Fruit fly (Drosophila melanogaster): ENCODE results near the gene Dad.

The Dad gene

DNA sequence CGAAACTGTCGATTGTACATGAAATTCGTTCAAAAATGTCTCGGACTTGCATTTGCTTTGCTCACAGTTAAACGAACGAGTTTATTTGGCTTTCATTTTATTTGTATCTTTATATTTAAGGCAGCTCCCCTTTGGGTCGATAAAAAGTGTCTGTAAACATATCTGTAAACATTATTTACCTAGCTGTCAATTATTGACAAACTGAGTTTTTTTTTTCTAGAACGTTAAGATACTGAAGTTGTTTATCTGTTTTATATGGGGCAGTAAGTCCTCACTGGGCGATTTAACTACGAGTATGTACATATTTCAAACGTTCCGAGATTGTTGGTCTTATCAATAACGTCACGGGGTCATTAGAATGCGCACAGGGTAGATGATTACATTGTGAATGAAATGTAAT lies 61.9 kb downstream of the Dad start (continued):
- TF ChIP-seq CG3847 (GFP tag; IDR thresholded peaks at IDR 0.05) (no peak), gfzf (GFP tag; optimal IDR thresholded peaks at IDR 0.05) (no peak), CG34376 (GFP tag; optimal IDR thresholded peaks at IDR 0.05) (peak; percentile 43), disco-r (GFP tag; optimal IDR thresholded peaks at IDR 0.05) (no peak), kah (GFP tag; optimal IDR thresholded peaks at IDR 0.05) (no peak), CG5180 (GFP tag; optimal IDR thresholded peaks at IDR 0.05) (no peak), CG3065 (GFP tag; optimal IDR thresholded peaks at IDR 0.05) (no peak), cwo (GFP tag; optimal IDR thresholded peaks at IDR 0.05) (no peak), pho (GFP tag; optimal IDR thresholded peaks at IDR 0.05) (no peak), Neu2 (GFP tag; optimal IDR thresholded peaks at IDR 0.05; ENCODE audit: borderline replicate concordance) (no peak), ro (GFP tag; IDR thresholded peaks at IDR 0.05) (no peak), cad (GFP tag; optimal IDR thresholded peaks at IDR 0.05) (no peak), gcm (GFP tag; optimal IDR thresholded peaks at IDR 0.05) (peak; percentile 58), mirr (GFP tag; optimal IDR thresholded peaks at IDR 0.05) (peak; percentile 52), Mes4 (GFP tag; optimal IDR thresholded peaks at IDR 0.05) (no peak), gt (GFP tag; IDR thresholded peaks at IDR 0.05) (no peak), CG8359 (GFP tag; optimal IDR thresholded peaks at IDR 0.05; ENCODE audit: borderline replicate concordance) (no peak)

DNA sequence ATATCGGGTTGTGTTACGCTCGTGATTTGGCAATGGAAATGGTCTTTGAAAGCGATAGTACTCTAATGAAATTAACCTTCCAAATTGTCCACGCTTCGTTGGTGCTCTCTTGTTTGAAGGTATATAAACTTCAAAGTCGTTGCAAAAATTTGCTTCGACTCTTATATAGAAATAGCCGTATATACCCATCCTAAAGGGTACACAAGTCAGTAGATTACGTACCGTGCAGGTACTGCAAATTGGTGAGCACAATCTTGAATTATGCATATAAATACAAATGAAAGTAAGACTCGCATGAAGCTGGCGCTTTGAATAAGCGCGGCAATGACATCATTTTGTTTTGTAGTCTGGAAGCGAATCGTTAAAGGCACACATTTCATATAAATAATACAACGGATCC lies 62.4 kb downstream of the Dad start:
- TF ChIP-seq lbe (GFP tag; optimal IDR thresholded peaks at IDR 0.05) (peak; percentile 3), CG8944 (GFP tag; optimal IDR thresholded peaks at IDR 0.05) (no peak), lmd (GFP tag; IDR thresholded peaks at IDR 0.05) (0 out of 2 replicates have a peak, but pooled peaks have one; percentile 21)

DNA sequence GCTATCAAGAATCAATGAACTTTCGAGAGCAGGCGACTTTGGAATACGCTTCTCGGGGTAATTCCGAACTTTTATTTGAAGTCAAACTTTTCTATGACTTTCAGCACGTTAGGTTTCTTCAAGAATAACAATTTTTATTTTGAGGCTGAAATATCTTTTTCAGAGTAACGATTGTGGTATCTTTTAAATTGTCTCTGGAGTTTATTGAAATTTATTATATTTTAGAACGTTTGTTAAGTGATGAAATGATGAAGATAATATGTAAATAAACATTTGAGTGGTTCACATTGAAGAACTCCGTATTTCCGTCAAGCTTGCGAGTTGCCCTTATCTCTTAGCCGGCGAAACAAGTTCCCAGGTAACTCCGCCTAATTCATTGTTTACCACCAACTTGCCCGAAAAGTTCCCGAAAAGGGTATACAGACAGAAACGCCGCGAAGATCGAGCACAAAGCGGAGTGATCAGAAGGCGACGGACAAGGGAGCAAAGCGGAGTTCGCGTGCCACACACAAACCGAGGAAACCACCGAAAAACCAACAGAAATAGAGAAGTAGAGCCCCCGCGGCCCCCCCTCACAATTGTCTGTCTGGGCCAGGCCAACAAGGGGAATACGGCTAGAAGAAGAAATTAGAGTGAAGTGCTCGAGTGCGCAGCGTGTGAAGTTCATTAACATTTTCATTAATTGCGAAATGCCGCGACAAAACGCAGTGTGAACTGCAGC lies 64.0 kb downstream of the Dad start:
- TF ChIP-seq cato (GFP tag; optimal IDR thresholded peaks at IDR 0.05; ENCODE audit: borderline replicate concordance), result no peak
- no peak for TF ChIP-seq CG4820 (GFP tag; optimal IDR thresholded peaks at IDR 0.05)
- no peak for TF ChIP-seq esg (GFP tag; conservative IDR thresholded peaks at IDR 0.05)
- TF ChIP-seq Stat92E (GFP tag; optimal IDR thresholded peaks at IDR 0.05), result peak in 1 of 3 experiments; percentile 48
- TF ChIP-seq CG15479 (GFP tag; optimal IDR thresholded peaks at IDR 0.05), result no peak
- TF ChIP-seq psq (GFP tag; optimal IDR thresholded peaks at IDR 0.05), result peak; percentile 80
- TF ChIP-seq Gug (GFP tag; IDR thresholded peaks at IDR 0.05), result no peak
- no peak for TF ChIP-seq CG11398 (GFP tag; optimal IDR thresholded peaks at IDR 0.05)
- TF ChIP-seq CG42726 (GFP tag; IDR thresholded peaks at IDR 0.05; ENCODE audit: partially characterized antibody), result no peak
- TF ChIP-seq dysf (GFP tag; IDR thresholded peaks at IDR 0.05), result no peak
- 0 out of 3 replicates have a peak, but pooled peaks have one; percentile 5 for TF ChIP-seq CG3726 (GFP tag; IDR thresholded peaks at IDR 0.05)
- TF ChIP-seq CG12769 (tag; optimal IDR thresholded peaks at IDR 0.05), result peak; percentile 7
- no peak for TF ChIP-seq CG16863 (GFP tag; optimal IDR thresholded peaks at IDR 0.05)
- peak; percentile 29 for TF ChIP-seq az2 (GFP tag; optimal IDR thresholded peaks at IDR 0.05)
- no peak for TF ChIP-seq Dfd (GFP tag; optimal IDR thresholded peaks at IDR 0.05)
- TF ChIP-seq CG32532 (GFP tag; IDR thresholded peaks at IDR 0.05), result no peak
- TF ChIP-seq tll (GFP tag; optimal IDR thresholded peaks at IDR 0.05), result no peak
- TF ChIP-seq run (tag; optimal IDR thresholded peaks at IDR 0.05), result no peak
- no peak for TF ChIP-seq CG10462 (GFP tag; optimal IDR thresholded peaks at IDR 0.05)
- no peak for TF ChIP-seq kah (GFP tag; optimal IDR thresholded peaks at IDR 0.05)
- TF ChIP-seq CG8281 (tag; optimal IDR thresholded peaks at IDR 0.05), result no peak
- peak; percentile 34; the same call in 1 of the 2 replicates for TF ChIP-seq Oaz (GFP tag; IDR thresholded peaks at IDR 0.05)
- no peak for TF ChIP-seq HHEX (GFP tag; optimal IDR thresholded peaks at IDR 0.05)
- no peak for TF ChIP-seq Asciz (GFP tag; optimal IDR thresholded peaks at IDR 0.05)
- TF ChIP-seq CG13296 (GFP tag; optimal IDR thresholded peaks at IDR 0.05), result no peak
- no peak for TF ChIP-seq CG1603 (tag; optimal IDR thresholded peaks at IDR 0.05)
- no peak for TF ChIP-seq CG9817 (tag; optimal IDR thresholded peaks at IDR 0.05)
- TF ChIP-seq Taf1 (GFP tag; IDR thresholded peaks at IDR 0.05), result no peak
- no peak for TF ChIP-seq CG3065 (GFP tag; optimal IDR thresholded peaks at IDR 0.05)

Data from whole organism, embryonic.